Worm (Caenorhabditis elegans) whole organism, L4/young adult: ENCODE data around the gene hmg-11.

ENCODE experiments used
- W03F9.2 ChIP-seq: fragments of 150-350 bp; optimal IDR thresholded peaks from 2 replicates; lab custom pipeline; 2014; ENCODE audit warnings: missing biosample characterization, missing genetic modification characterization
- him-1 ChIP-seq: sonication (generic microtip); optimal IDR thresholded peaks from 2 replicates; lab custom pipeline; 2016; ENCODE audit warnings: missing genotype, missing genetic modification reagents, missing genetic modification characterization, missing compliant biosample characterization

ce11 chrII:4675481-4675880 lies 2.6 kb downstream of the hmg-11 start, which contains the start of gene T05A7.3:
- no peak for TF ChIP-seq him-1 (tag; lab: Kevin White, UChicago)
- TF ChIP-seq W03F9.2 (tag; lab: Kevin White, UChicago): no peak
